Worm (Caenorhabditis elegans) whole organism, L4 larva: ENCODE data around the gene T05A12.3.

ENCODE experiments used
- D1046.2 ChIP-seq: fragments of 200-800 bp; sonication (Bioruptor generic); IDR thresholded peaks from 2 replicates; pipeline ENCODE4 v1.3.6; 2022; ENCODE audit warnings: missing genetic modification characterization, missing compliant biosample characterization
- F10B5.3 ChIP-seq: sonication (generic microtip); optimal IDR thresholded peaks from 2 replicates; lab custom pipeline; 2016; ENCODE audit warnings: mild to moderate bottlenecking, missing genetic modification characterization, missing compliant biosample characterization
- F26F4.8 ChIP-seq: fragments of 200-800 bp; sonication (Bioruptor generic); conservative IDR thresholded peaks from 2 replicates; pipeline ENCODE4 v1.3.6; 2022; ENCODE audit warnings: missing genetic modification characterization, missing compliant biosample characterization
- F44E2.7 ChIP-seq: fragments of 200-800 bp; sonication (Bioruptor generic); IDR thresholded peaks from 2 replicates; pipeline ENCODE4 v2.1.2; 2022; ENCODE audit warnings: missing genetic modification characterization, missing compliant biosample characterization
- T26A8.4 ChIP-seq: fragments of 200-800 bp; sonication (Bioruptor generic); IDR thresholded peaks from 2 replicates; pipeline ENCODE4 v1.3.6; 2022; ENCODE audit warnings: missing genetic modification characterization, missing compliant biosample characterization
- ZK546.5 ChIP-seq, 2 experiments: sonication (generic microtip); optimal IDR thresholded peaks; 2 replicates each; lab custom pipeline; 2017; ENCODE audit warnings: missing biosample characterization in 2 of 2, missing genetic modification characterization in 2 of 2
- aha-1 ChIP-seq: fragments of 150-350 bp; peaks from one replicate; lab custom pipeline; 2014; ENCODE audit warnings: missing biosample characterization, missing genetic modification characterization
- aly-2 ChIP-seq: sonication (generic microtip); optimal IDR thresholded peaks from 2 replicates; lab custom pipeline; 2018; ENCODE audit warnings: missing biosample characterization, missing genetic modification characterization
- ama-1 ChIP-seq: fragments of 150-350 bp; optimal IDR thresholded peaks from 2 replicates; lab custom pipeline; 2014; ENCODE audit warnings: inconsistent platforms, mixed read lengths
- ceh-20 ChIP-seq: fragments of 200-800 bp; sonication (Bioruptor generic); IDR thresholded peaks from 2 replicates; pipeline ENCODE4 v1.3.6; 2022; ENCODE audit warnings: missing genetic modification reagents, missing genetic modification characterization, missing compliant biosample characterization
- ceh-28 ChIP-seq: fragments of 150-350 bp; optimal IDR thresholded peaks from 2 replicates; lab custom pipeline; 2014; ENCODE audit warnings: missing biosample characterization, missing genetic modification reagents, missing genetic modification characterization
- ceh-44 ChIP-seq: fragments of 200-800 bp; sonication (Bioruptor generic); IDR thresholded peaks from 2 replicates; pipeline ENCODE4 v1.3.6; 2022; ENCODE audit warnings: missing genetic modification reagents, missing genetic modification characterization, missing compliant biosample characterization
- ceh-82 ChIP-seq: sonication (generic microtip); optimal IDR thresholded peaks from 2 replicates; lab custom pipeline; 2017; ENCODE audit warnings: missing biosample characterization, missing genetic modification characterization
- cey-2 ChIP-seq: sonication (generic microtip); optimal IDR thresholded peaks from 3 replicates; lab custom pipeline; 2017; ENCODE audit warnings: missing genetic modification characterization, mild to moderate bottlenecking, missing compliant biosample characterization, antibody characterized with exemption, borderline replicate concordance; ENCODE audit not compliant: insufficient read depth
- daf-19 ChIP-seq: fragments of 200-800 bp; sonication (Bioruptor generic); conservative IDR thresholded peaks from 2 replicates; pipeline ENCODE4 v1.3.6; 2022; ENCODE audit warnings: missing genetic modification characterization, missing compliant biosample characterization
- daf-8 ChIP-seq: fragments of 200-800 bp; sonication (Bioruptor generic); IDR thresholded peaks from 2 replicates; pipeline ENCODE4 v1.3.6; 2022; ENCODE audit warnings: missing genetic modification characterization, missing compliant biosample characterization
- dmd-6 ChIP-seq: fragments of 200-800 bp; sonication (Bioruptor generic); IDR thresholded peaks from 2 replicates; pipeline ENCODE4 v1.3.6; 2022; ENCODE audit warnings: missing genetic modification reagents, missing genetic modification characterization, missing compliant biosample characterization
- dmd-9 ChIP-seq: fragments of 200-800 bp; sonication (Bioruptor generic); IDR thresholded peaks from 2 replicates; pipeline ENCODE4 v1.3.6; 2022; ENCODE audit warnings: missing genetic modification reagents, missing genetic modification characterization, missing compliant biosample characterization
- egl-27 ChIP-seq: sonication (generic microtip); optimal IDR thresholded peaks from 3 replicates; lab custom pipeline; 2017; ENCODE audit warnings: missing biosample characterization, missing genetic modification reagents, missing genetic modification characterization
- hif-1 ChIP-seq, 2 experiments: sonication (generic microtip); optimal IDR thresholded peaks; 2 replicates each; lab custom pipeline; 2016 to 2017; ENCODE audit warnings: missing compliant biosample characterization in 2 of 2, missing genetic modification characterization in 2 of 2, missing genetic modification reagents in 2 of 2, missing genotype in 2 of 2, mild to moderate bottlenecking in 1 of 2
- hlh-11 ChIP-seq: fragments of 200-800 bp; sonication (Bioruptor generic); optimal IDR thresholded peaks from 2 replicates; lab custom pipeline; 2018; ENCODE audit warnings: mild to moderate bottlenecking, missing genetic modification characterization, missing compliant biosample characterization
- jun-1 ChIP-seq: fragments of 150-350 bp; optimal IDR thresholded peaks from 2 replicates; lab custom pipeline; 2014; ENCODE audit warnings: missing biosample characterization, missing genetic modification reagents, missing genetic modification characterization
- lim-7 ChIP-seq: fragments of 200-800 bp; sonication (Bioruptor generic); IDR thresholded peaks from 2 replicates; pipeline ENCODE4 v1.3.6; 2022; ENCODE audit warnings: missing genetic modification characterization, missing compliant biosample characterization
- lin-29 ChIP-seq: fragments of 200-800 bp; sonication (Bioruptor generic); IDR thresholded peaks from 2 replicates; pipeline ENCODE4 v1.3.6; 2022; ENCODE audit warnings: missing genetic modification reagents, missing genetic modification characterization, missing compliant biosample characterization
- lir-3 ChIP-seq: sonication (generic microtip); optimal IDR thresholded peaks from 2 replicates; lab custom pipeline; 2016; ENCODE audit warnings: mild to moderate bottlenecking, missing genetic modification characterization, missing compliant biosample characterization
- madf-5 ChIP-seq, 2 experiments: fragments of 200-800 bp; sonication (Bioruptor generic); IDR thresholded peaks; 2 replicates each; pipeline ENCODE4 v1.3.6; 2022; ENCODE audit warnings: missing compliant biosample characterization in 2 of 2, missing genetic modification characterization in 2 of 2
- madf-9 ChIP-seq: fragments of 200-800 bp; sonication (Bioruptor generic); conservative IDR thresholded peaks from 2 replicates; pipeline ENCODE4 v1.3.6; 2022; ENCODE audit warnings: missing genetic modification reagents, missing genetic modification characterization, missing compliant biosample characterization
- mdl-1 ChIP-seq, 2 experiments: fragments of 150-350 bp in 1 of 2; sonication (generic microtip) in 1 of 2; optimal IDR thresholded peaks; 2 replicates each; lab custom pipeline; 2014 to 2017; ENCODE audit warnings: missing biosample characterization in 2 of 2, missing genetic modification characterization in 2 of 2
- mdt-29 ChIP-seq: fragments of 200-800 bp; sonication (Bioruptor generic); IDR thresholded peaks from 2 replicates; pipeline ENCODE4 v1.3.6; 2022; ENCODE audit warnings: missing genetic modification reagents, missing genetic modification characterization, missing compliant biosample characterization
- mep-1 ChIP-seq: fragments of 150-350 bp; sonication (generic microtip); optimal IDR thresholded peaks from 3 replicates; lab custom pipeline; 2014; ENCODE audit warnings: missing biosample characterization, missing genetic modification characterization
- mxl-2 ChIP-seq: fragments of 200-800 bp; sonication (Bioruptor generic); conservative IDR thresholded peaks from 2 replicates; pipeline ENCODE4 v1.3.6; 2022; ENCODE audit warnings: missing genetic modification reagents, missing genetic modification characterization, missing compliant biosample characterization
- mxl-3 ChIP-seq: fragments of 200-800 bp; sonication (Bioruptor generic); optimal IDR thresholded peaks from 2 replicates; lab custom pipeline; 2018; ENCODE audit warnings: mild to moderate bottlenecking, missing genetic modification characterization, missing compliant biosample characterization
- nhr-10 ChIP-seq: fragments of 150-350 bp; optimal IDR thresholded peaks from 2 replicates; lab custom pipeline; 2014; ENCODE audit warnings: missing biosample characterization, missing genetic modification characterization
- nhr-102 ChIP-seq: sonication (generic microtip); optimal IDR thresholded peaks from 2 replicates; lab custom pipeline; 2016; ENCODE audit warnings: mild to moderate bottlenecking, missing genetic modification characterization, moderate library complexity, missing compliant biosample characterization
- nhr-11 ChIP-seq: fragments of 150-350 bp; optimal IDR thresholded peaks from 2 replicates; lab custom pipeline; 2014; ENCODE audit warnings: missing biosample characterization, missing genetic modification characterization
- nhr-111 ChIP-seq: fragments of 200-800 bp; sonication (Bioruptor generic); optimal IDR thresholded peaks from 2 replicates; lab custom pipeline; 2018; ENCODE audit warnings: mild to moderate bottlenecking, missing genetic modification characterization, missing compliant biosample characterization
- nhr-237 ChIP-seq: sonication (generic microtip); optimal IDR thresholded peaks from 2 replicates; lab custom pipeline; 2017; ENCODE audit warnings: missing biosample characterization, missing genetic modification characterization
- nhr-25 ChIP-seq: sonication (generic microtip); optimal IDR thresholded peaks from 2 replicates; lab custom pipeline; 2017; ENCODE audit warnings: missing genetic modification characterization, mild to moderate bottlenecking, missing compliant biosample characterization, antibody characterized with exemption, moderate library complexity, borderline replicate concordance; ENCODE audit not compliant: insufficient read depth
- nhr-28 ChIP-seq: fragments of 150-350 bp; optimal IDR thresholded peaks from 2 replicates; lab custom pipeline; 2014; ENCODE audit warnings: missing biosample characterization, missing genetic modification characterization
- nhr-76 ChIP-seq: fragments of 150-350 bp; optimal IDR thresholded peaks from 2 replicates; lab custom pipeline; 2014; ENCODE audit warnings: missing biosample characterization, missing genetic modification characterization
- nhr-77 ChIP-seq: fragments of 150-350 bp; optimal IDR thresholded peaks from 2 replicates; lab custom pipeline; 2014; ENCODE audit warnings: missing biosample characterization, missing genetic modification characterization
- pqm-1 ChIP-seq: sonication (generic microtip); optimal IDR thresholded peaks from 2 replicates; lab custom pipeline; 2017; ENCODE audit warnings: missing biosample characterization, missing genetic modification characterization
- saeg-2 ChIP-seq: fragments of 200-800 bp; sonication (Bioruptor generic); IDR thresholded peaks from 2 replicates; pipeline ENCODE4 v1.3.6; 2022; ENCODE audit warnings: missing genetic modification reagents, missing genetic modification characterization, missing compliant biosample characterization
- sdz-12 ChIP-seq: fragments of 200-800 bp; sonication (Bioruptor generic); optimal IDR thresholded peaks from 2 replicates; lab custom pipeline; 2018; ENCODE audit warnings: mild to moderate bottlenecking, missing genetic modification characterization, missing compliant biosample characterization
- set-16 ChIP-seq: fragments of 200-800 bp; sonication (Bioruptor generic); IDR thresholded peaks from 2 replicates; pipeline ENCODE4 v1.3.6; 2022; ENCODE audit warnings: missing genetic modification reagents, missing genetic modification characterization, missing compliant biosample characterization
- snpc-4 ChIP-seq: fragments of 150-350 bp; optimal IDR thresholded peaks from 2 replicates; lab custom pipeline; 2014; ENCODE audit warnings: missing biosample characterization, missing genetic modification characterization
- spr-1 ChIP-seq: sonication (generic microtip); optimal IDR thresholded peaks from 2 replicates; lab custom pipeline; 2016; ENCODE audit warnings: mild to moderate bottlenecking, missing genetic modification characterization, missing compliant biosample characterization
- spr-3 ChIP-seq: fragments of 200-800 bp; sonication (Bioruptor generic); optimal IDR thresholded peaks from 2 replicates; lab custom pipeline; 2018; ENCODE audit warnings: mild to moderate bottlenecking, missing genetic modification characterization, missing compliant biosample characterization
- tag-97 ChIP-seq: fragments of 200-800 bp; sonication (Bioruptor generic); IDR thresholded peaks from 2 replicates; pipeline ENCODE4 v1.3.6; 2022; ENCODE audit warnings: missing genetic modification characterization, missing compliant biosample characterization
- tra-1 ChIP-seq: fragments of 200-800 bp; sonication (Bioruptor generic); IDR thresholded peaks from 2 replicates; pipeline ENCODE4 v1.3.6; 2022; ENCODE audit warnings: missing genetic modification reagents, missing genetic modification characterization, missing compliant biosample characterization
- zfp-3 ChIP-seq: fragments of 200-800 bp; sonication (Bioruptor generic); conservative IDR thresholded peaks from 2 replicates; pipeline ENCODE4 v1.3.6; 2022; ENCODE audit warnings: missing genetic modification reagents, missing genetic modification characterization, missing compliant biosample characterization
- zip-2 ChIP-seq: fragments of 150-350 bp; optimal IDR thresholded peaks from 2 replicates; lab custom pipeline; 2014; ENCODE audit warnings: missing biosample characterization, missing genetic modification characterization
- ztf-7 ChIP-seq: fragments of 150-350 bp; optimal IDR thresholded peaks from 2 replicates; lab custom pipeline; 2014; ENCODE audit warnings: missing biosample characterization, missing genetic modification characterization

The T05A12.3 gene

DNA sequence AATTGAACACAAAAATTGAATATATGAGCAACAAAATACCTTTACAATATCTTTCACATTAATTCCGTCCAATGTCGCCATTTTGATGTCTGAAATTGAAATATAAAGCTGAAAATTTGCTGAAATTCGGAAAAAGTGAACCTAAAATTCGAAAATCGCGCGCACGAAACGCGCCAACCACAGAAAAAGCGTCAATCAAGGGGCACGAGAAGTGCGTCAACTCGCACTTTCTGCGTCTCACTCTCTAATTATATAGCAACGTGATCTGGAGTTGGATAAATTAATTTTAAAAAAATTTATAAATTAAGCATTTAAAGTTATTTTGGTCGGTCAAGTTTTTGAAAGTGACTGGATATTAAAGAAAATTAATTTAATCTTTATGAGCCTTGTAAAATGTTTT, 31.9 kb upstream of the T05A12.3 start, which contains the start of gene ruvb-2:
Gene ruvb-2, minus strand, starts transcription at position 89 of the 400 bp plus-strand sequence.
- peak; percentile 72 for TF ChIP-seq nhr-102 (tag; lab: Kevin White, UChicago)
- peak; percentile 70 for TF ChIP-seq dmd-6 (GFP tag; lab: Robert Waterston, UW)
- no peak for TF ChIP-seq daf-19 (GFP tag; lab: Robert Waterston, UW)
- TF ChIP-seq spr-1 = peak; percentile 38
- no peak for TF ChIP-seq snpc-4
- peak; percentile 11 for TF ChIP-seq jun-1 (tag; lab: Kevin White, UChicago)
- no peak for TF ChIP-seq set-16 (GFP tag; lab: Robert Waterston, UW)
- peak; percentile 70 for TF ChIP-seq nhr-11 (tag; lab: Kevin White, UChicago)
- no peak for TF ChIP-seq ceh-28
- TF ChIP-seq ceh-44 (GFP tag; lab: Robert Waterston, UW) = no peak
- TF ChIP-seq daf-8 (GFP tag; lab: Robert Waterston, UW) = no peak
- TF ChIP-seq nhr-237 (tag; lab: Kevin White, UChicago) = no peak
- TF ChIP-seq egl-27 = no peak
- peak; percentile 40 for TF ChIP-seq nhr-28
- TF ChIP-seq mdl-1 (tag; optimal IDR thresholded peaks at IDR 0.05; lab: Kevin White, UChicago) = peak in 1 of 2 experiments; percentile 80
- 0 out of 2 replicates have a peak, but pooled peaks have one; percentile 11 for TF ChIP-seq dmd-9 (GFP tag; lab: Robert Waterston, UW)
- peak; percentile 82 for TF ChIP-seq T26A8.4
- no peak for TF ChIP-seq F44E2.7 (GFP tag; lab: Robert Waterston, UW)
- TF ChIP-seq F10B5.3 (tag; lab: Kevin White, UChicago) = no peak
- TF ChIP-seq zip-2 (tag; lab: Kevin White, UChicago) = no peak
- peak; percentile 83 for TF ChIP-seq mxl-3 (GFP tag; lab: Kevin White, UChicago)
- TF ChIP-seq cey-2 (tag; lab: Kevin White, UChicago) = no peak
- no peak for TF ChIP-seq madf-5 (GFP tag; IDR thresholded peaks at IDR 0.05; lab: Robert Waterston, UW)
- TF ChIP-seq tag-97 (GFP tag; lab: Robert Waterston, UW) = no peak
- TF ChIP-seq hlh-11 (tag; lab: Kevin White, UChicago) = no peak
- no peak for TF ChIP-seq ceh-20 (GFP tag; lab: Robert Waterston, UW)
- TF ChIP-seq nhr-25 (tag; lab: Kevin White, UChicago) = no peak
- TF ChIP-seq ceh-82 (tag; lab: Kevin White, UChicago) = no peak
- TF ChIP-seq nhr-77 (tag; lab: Kevin White, UChicago) = peak; percentile 77
- no peak for TF ChIP-seq sdz-12 (GFP tag; lab: Kevin White, UChicago)
- TF ChIP-seq aha-1 (tag; lab: Kevin White, UChicago) = peak; percentile 97
- no peak for TF ChIP-seq mxl-2
- TF ChIP-seq pqm-1 (tag; lab: Kevin White, UChicago) = peak; percentile 5
- TF ChIP-seq aly-2 (tag; lab: Kevin White, UChicago) = no peak
- TF ChIP-seq spr-3 (GFP tag; lab: Kevin White, UChicago) = peak; percentile 59
- TF ChIP-seq nhr-76 (tag; lab: Kevin White, UChicago) = no peak
- TF ChIP-seq mep-1 (tag; lab: Kevin White, UChicago) = peak; percentile 91
- no peak for TF ChIP-seq zfp-3 (GFP tag; lab: Robert Waterston, UW)
- no peak for TF ChIP-seq saeg-2
- no peak for TF ChIP-seq F26F4.8
- TF ChIP-seq nhr-111 = no peak
- no peak for TF ChIP-seq mdt-29 (GFP tag; lab: Robert Waterston, UW)
- no peak for TF ChIP-seq ama-1 (lab: Kevin White, UChicago)
- TF ChIP-seq nhr-10 (tag; lab: Kevin White, UChicago) = no peak
- TF ChIP-seq lir-3 (tag; lab: Kevin White, UChicago) = no peak
- TF ChIP-seq ztf-7 (tag; lab: Kevin White, UChicago) = peak; percentile 55
- TF ChIP-seq madf-9 (GFP tag; lab: Robert Waterston, UW) = no peak
- no peak for TF ChIP-seq ZK546.5 (tag; optimal IDR thresholded peaks at IDR 0.05; lab: Kevin White, UChicago)
- peak in 1 of 2 experiments; percentile 60 for TF ChIP-seq hif-1 (tag; optimal IDR thresholded peaks at IDR 0.05; lab: Kevin White, UChicago)
- no peak for TF ChIP-seq D1046.2 (GFP tag; lab: Robert Waterston, UW)
- TF ChIP-seq lin-29 (GFP tag; lab: Robert Waterston, UW) = no peak
- TF ChIP-seq lim-7 (GFP tag; lab: Robert Waterston, UW) = no peak
- peak; percentile 18; the same call in 1 of the 2 replicates for TF ChIP-seq tra-1 (GFP tag; lab: Robert Waterston, UW)
